Worm (Caenorhabditis elegans): Measurements from ENCODE around the gene C46E10.3.
A peak's percentile ranks its signal among the peaks of the same experiment; 100 is the strongest.

C46E10.3 gene

ce11 chrII:3682770-3683234 lies 38.3 kb upstream of the C46E10.3 start, which contains the start of gene F19B10.1 (continued):
- TF ChIP-seq bed-2 (GFP tag; IDR thresholded peaks at IDR 0.05) = no peak
- 0 out of 2 replicates have a peak, but pooled peaks have one; percentile 44 for TF ChIP-seq dox-1 (GFP tag; IDR thresholded peaks at IDR 0.05)
- peak; percentile 37 for TF ChIP-seq tbp1 (GFP tag; optimal IDR thresholded peaks at IDR 0.05)

- TF ChIP-seq ceh-58 (GFP tag; IDR thresholded peaks at IDR 0.05) = no peak
- TF ChIP-seq atf-7 (tag; optimal IDR thresholded peaks at IDR 0.05) = peak; percentile 64
- TF ChIP-seq Y56A3A.18 (GFP tag; IDR thresholded peaks at IDR 0.05) = no peak
- TF ChIP-seq nhr-80 (tag; optimal IDR thresholded peaks at IDR 0.05) = peak; percentile 4
- TF ChIP-seq K11D2.4 (GFP tag; IDR thresholded peaks at IDR 0.05) = no peak
- TF ChIP-seq egrh-3 (GFP tag; IDR thresholded peaks at IDR 0.05) = no peak
- TF ChIP-seq let-526 (GFP tag; IDR thresholded peaks at IDR 0.05) = no peak
- 0 out of 2 replicates have a peak, but pooled peaks have one; percentile 55 for TF ChIP-seq nfyb-1 (GFP tag; IDR thresholded peaks at IDR 0.05)
- TF ChIP-seq F57C9.4 (tag; optimal IDR thresholded peaks at IDR 0.05) = no peak
- TF ChIP-seq cebp-1 (GFP tag; IDR thresholded peaks at IDR 0.05) = peak; percentile 95
- peak; percentile 99 for TF ChIP-seq cebp-1 (tag; optimal IDR thresholded peaks at IDR 0.05)
These were observed 36.5 kb upstream of the C46E10.3 start for ce11 chrII:3684487-3685067.

- TF ChIP-seq nhr-27 (tag; optimal IDR thresholded peaks at IDR 0.05) = no peak
- 0 out of 2 replicates have a peak, but pooled peaks have one; percentile 21 for TF ChIP-seq ceh-58 (GFP tag; IDR thresholded peaks at IDR 0.05)
- TF ChIP-seq egrh-3 (GFP tag; IDR thresholded peaks at IDR 0.05) = peak; percentile 27; the same call in 1 of the 2 replicates
- peak; percentile 73 for TF ChIP-seq zfh-2 (GFP tag; conservative IDR thresholded peaks at IDR 0.05)
- TF ChIP-seq pha-4 (tag; optimal IDR thresholded peaks at IDR 0.05) = no peak
- no peak for TF ChIP-seq madf-8 (GFP tag; conservative IDR thresholded peaks at IDR 0.05)
- TF ChIP-seq K11D2.4 (GFP tag; IDR thresholded peaks at IDR 0.05) = 0 out of 2 replicates have a peak, but pooled peaks have one; percentile 30
- no peak for TF ChIP-seq sptf-2 (GFP tag; optimal IDR thresholded peaks at IDR 0.05)
- TF ChIP-seq gei-17 (GFP tag; optimal IDR thresholded peaks at IDR 0.05) = no peak
- TF ChIP-seq unc-62 (GFP tag; optimal IDR thresholded peaks at IDR 0.05) = no peak
These were observed 32.8 kb upstream of the C46E10.3 start, which contains the start of gene ifas-1 for ce11 chrII:3688333-3688732. Gene ifas-1, minus strand, starts transcription at chrII:3688719.

ce11 chrII:3690646-3691045 lies 30.5 kb upstream of the C46E10.3 start, which contains the start of gene srx-101:
Gene srx-101, minus strand, starts transcription at chrII:3690746.
- TF ChIP-seq Y53F4B.3 (GFP tag; IDR thresholded peaks at IDR 0.05) (no peak), attf-5 (GFP tag; optimal IDR thresholded peaks at IDR 0.05) (no peak), tbx-9 (tag; optimal IDR thresholded peaks at IDR 0.05; ENCODE audit: borderline replicate concordance) (no peak), sea-2 (GFP tag; IDR thresholded peaks at IDR 0.05) (no peak), rpc-1 (optimal IDR thresholded peaks at IDR 0.05) (no peak), rpc-1 (tag; optimal IDR thresholded peaks at IDR 0.05) (no peak), somi-1 (GFP tag; optimal IDR thresholded peaks at IDR 0.05) (no peak), ztf-25 (GFP tag; IDR thresholded peaks at IDR 0.05) (no peak), F37B4.10 (GFP tag; IDR thresholded peaks at IDR 0.05) (no peak), egl-44 (GFP tag; IDR thresholded peaks at IDR 0.05) (no peak), ceh-27 (GFP tag; optimal IDR thresholded peaks at IDR 0.05) (no peak), ama-1 (optimal IDR thresholded peaks at IDR 0.05) (no peak), ama-1 (GFP tag; optimal IDR thresholded peaks at IDR 0.05) (no peak), bed-2 (GFP tag; IDR thresholded peaks at IDR 0.05) (no peak), ceh-79 (tag; optimal IDR thresholded peaks at IDR 0.05) (no peak), ceh-58 (GFP tag; IDR thresholded peaks at IDR 0.05) (no peak), T07F8.4 (tag; optimal IDR thresholded peaks at IDR 0.05) (no peak), hsf-1 (GFP tag; IDR thresholded peaks at IDR 0.05) (no peak), Y67H2A.10 (GFP tag; conservative IDR thresholded peaks at IDR 0.05) (no peak), F49E8.2 (tag; optimal IDR thresholded peaks at IDR 0.05; ENCODE audit: insufficient read depth) (no peak)

Data from whole organism, young adult.